Worm (Caenorhabditis elegans): ENCODE measurements around the gene F34H10.3.

ce11 chrX:9653478-9653877 lies 18.7 kb upstream of the F34H10.3 start:
- TF ChIP-seq med-1 (GFP tag; optimal IDR thresholded peaks at IDR 0.05; ENCODE audit: insufficient read depth), result no peak
- TF ChIP-seq tab-1 (GFP tag; IDR thresholded peaks at IDR 0.05), result no peak
- TF ChIP-seq flt-1 (GFP tag; IDR thresholded peaks at IDR 0.05), result no peak
- no peak for TF ChIP-seq ref-1 (GFP tag; conservative IDR thresholded peaks at IDR 0.05)
- no peak for TF ChIP-seq klf-2 (GFP tag; conservative IDR thresholded peaks at IDR 0.05)
- no peak for TF ChIP-seq ztf-23 (GFP tag; IDR thresholded peaks at IDR 0.05)
- TF ChIP-seq T22C8.4 (GFP tag; IDR thresholded peaks at IDR 0.05), result no peak
- TF ChIP-seq ztf-29 (GFP tag; IDR thresholded peaks at IDR 0.05), result no peak
